Worm (Caenorhabditis elegans) whole organism, L4 larva: ENCODE results near the gene gst-42.

ENCODE experiments used
- D1046.2 ChIP-seq: fragments of 200-800 bp; sonication (Bioruptor generic); IDR thresholded peaks from 2 replicates; pipeline ENCODE4 v1.3.6; 2022; ENCODE audit warnings: missing genetic modification characterization, missing compliant biosample characterization
- F37D6.2 ChIP-seq: sonication (generic microtip); optimal IDR thresholded peaks from 2 replicates; lab custom pipeline; 2016; ENCODE audit warnings: mild to moderate bottlenecking, missing genetic modification characterization, missing compliant biosample characterization
- F44E2.7 ChIP-seq: fragments of 200-800 bp; sonication (Bioruptor generic); IDR thresholded peaks from 2 replicates; pipeline ENCODE4 v2.1.2; 2022; ENCODE audit warnings: missing genetic modification characterization, missing compliant biosample characterization
- F49E8.2 ChIP-seq: sonication (generic microtip); optimal IDR thresholded peaks from 2 replicates; lab custom pipeline; 2016; ENCODE audit warnings: missing compliant biosample characterization, mild to moderate bottlenecking, missing genetic modification characterization, borderline replicate concordance
- R02D3.7 ChIP-seq: fragments of 150-350 bp; sonication (generic microtip); optimal IDR thresholded peaks from 3 replicates; lab custom pipeline; 2014; ENCODE audit warnings: missing biosample characterization, missing genetic modification characterization
- Y75B8A.6 ChIP-seq: fragments of 200-800 bp; sonication (Bioruptor generic); IDR thresholded peaks from 2 replicates; pipeline ENCODE4 v1.3.6; 2022; ENCODE audit warnings: missing genetic modification reagents, missing genetic modification characterization, missing compliant biosample characterization
- ZK337.2 ChIP-seq: fragments of 200-800 bp; sonication (Bioruptor generic); IDR thresholded peaks from 2 replicates; pipeline ENCODE4 v1.3.6; 2022; ENCODE audit warnings: missing genetic modification reagents, missing genetic modification characterization, missing compliant biosample characterization
- ZK546.5 ChIP-seq, 2 experiments: sonication (generic microtip); optimal IDR thresholded peaks; 2 replicates each; lab custom pipeline; 2017; ENCODE audit warnings: missing biosample characterization in 2 of 2, missing genetic modification characterization in 2 of 2
- aha-1 ChIP-seq: fragments of 150-350 bp; peaks from one replicate; lab custom pipeline; 2014; ENCODE audit warnings: missing biosample characterization, missing genetic modification characterization
- arid-1 ChIP-seq: fragments of 200-800 bp; sonication (Bioruptor generic); conservative IDR thresholded peaks from 2 replicates; pipeline ENCODE4 v1.3.6; 2022; ENCODE audit warnings: missing genetic modification reagents, missing genetic modification characterization, missing compliant biosample characterization
- attf-4 ChIP-seq: sonication (generic microtip); optimal IDR thresholded peaks from 3 replicates; lab custom pipeline; 2017; ENCODE audit warnings: missing biosample characterization, missing genetic modification characterization
- ceh-20 ChIP-seq: fragments of 200-800 bp; sonication (Bioruptor generic); IDR thresholded peaks from 2 replicates; pipeline ENCODE4 v1.3.6; 2022; ENCODE audit warnings: missing genetic modification reagents, missing genetic modification characterization, missing compliant biosample characterization
- ceh-28 ChIP-seq: fragments of 150-350 bp; optimal IDR thresholded peaks from 2 replicates; lab custom pipeline; 2014; ENCODE audit warnings: missing biosample characterization, missing genetic modification reagents, missing genetic modification characterization
- ceh-44 ChIP-seq: fragments of 200-800 bp; sonication (Bioruptor generic); IDR thresholded peaks from 2 replicates; pipeline ENCODE4 v1.3.6; 2022; ENCODE audit warnings: missing genetic modification reagents, missing genetic modification characterization, missing compliant biosample characterization
- ceh-62 ChIP-seq: sonication (generic microtip); optimal IDR thresholded peaks from 2 replicates; lab custom pipeline; 2017; ENCODE audit warnings: missing biosample characterization, missing genetic modification characterization
- ces-1 ChIP-seq: fragments of 150-350 bp; sonication (generic microtip); optimal IDR thresholded peaks from 4 replicates; lab custom pipeline; 2014; ENCODE audit warnings: missing biosample characterization, missing genetic modification reagents, missing genetic modification characterization
- cey-2 ChIP-seq: sonication (generic microtip); optimal IDR thresholded peaks from 3 replicates; lab custom pipeline; 2017; ENCODE audit warnings: missing genetic modification characterization, mild to moderate bottlenecking, missing compliant biosample characterization, antibody characterized with exemption, borderline replicate concordance; ENCODE audit not compliant: insufficient read depth
- daf-16 ChIP-seq, 3 experiments: sonication (generic microtip); optimal IDR thresholded peaks; 2 replicates each; lab custom pipeline; 2016 to 2017; ENCODE audit warnings: missing genetic modification characterization in 3 of 3, missing genetic modification reagents in 3 of 3, mild to moderate bottlenecking in 2 of 3, missing compliant biosample characterization in 2 of 3, missing biosample characterization in 1 of 3, moderate library complexity in 1 of 3
- daf-19 ChIP-seq: fragments of 200-800 bp; sonication (Bioruptor generic); conservative IDR thresholded peaks from 2 replicates; pipeline ENCODE4 v1.3.6; 2022; ENCODE audit warnings: missing genetic modification characterization, missing compliant biosample characterization
- dmd-9 ChIP-seq: fragments of 200-800 bp; sonication (Bioruptor generic); IDR thresholded peaks from 2 replicates; pipeline ENCODE4 v1.3.6; 2022; ENCODE audit warnings: missing genetic modification reagents, missing genetic modification characterization, missing compliant biosample characterization
- dpl-1 ChIP-seq: fragments of 150-350 bp; optimal IDR thresholded peaks from 2 replicates; lab custom pipeline; 2014; ENCODE audit warnings: missing biosample characterization, missing genetic modification reagents, missing genetic modification characterization
- dve-1 ChIP-seq: sonication (generic microtip); optimal IDR thresholded peaks from 2 replicates; lab custom pipeline; 2017; ENCODE audit warnings: antibody characterized with exemption, mild to moderate bottlenecking, missing genetic modification characterization, missing compliant biosample characterization; ENCODE audit not compliant: insufficient read depth
- egl-43 ChIP-seq: fragments of 200-800 bp; sonication (Bioruptor generic); IDR thresholded peaks from 2 replicates; pipeline ENCODE4 v1.3.6; 2022; ENCODE audit warnings: missing genetic modification reagents, missing genetic modification characterization, missing compliant biosample characterization
- fos-1 ChIP-seq: fragments of 150-350 bp; optimal IDR thresholded peaks from 2 replicates; lab custom pipeline; 2014; ENCODE audit warnings: missing biosample characterization, missing genetic modification characterization
- gei-8 ChIP-seq: fragments of 200-800 bp; sonication (Bioruptor generic); optimal IDR thresholded peaks from 2 replicates; lab custom pipeline; 2018; ENCODE audit warnings: mild to moderate bottlenecking, missing genetic modification characterization, missing compliant biosample characterization
- hlh-11 ChIP-seq: fragments of 200-800 bp; sonication (Bioruptor generic); optimal IDR thresholded peaks from 2 replicates; lab custom pipeline; 2018; ENCODE audit warnings: mild to moderate bottlenecking, missing genetic modification characterization, missing compliant biosample characterization
- jun-1 ChIP-seq: fragments of 150-350 bp; optimal IDR thresholded peaks from 2 replicates; lab custom pipeline; 2014; ENCODE audit warnings: missing biosample characterization, missing genetic modification reagents, missing genetic modification characterization
- lin-13 ChIP-seq: fragments of 150-350 bp; optimal IDR thresholded peaks from 2 replicates; lab custom pipeline; 2014; ENCODE audit warnings: missing biosample characterization, missing genetic modification reagents, missing genetic modification characterization
- lin-15B ChIP-seq: fragments of 150-350 bp; sonication (generic microtip); optimal IDR thresholded peaks from 3 replicates; lab custom pipeline; 2014; ENCODE audit warnings: missing biosample characterization, missing genetic modification characterization
- lin-29 ChIP-seq: fragments of 200-800 bp; sonication (Bioruptor generic); IDR thresholded peaks from 2 replicates; pipeline ENCODE4 v1.3.6; 2022; ENCODE audit warnings: missing genetic modification reagents, missing genetic modification characterization, missing compliant biosample characterization
- lin-38 ChIP-seq: fragments of 200-800 bp; sonication (Bioruptor generic); IDR thresholded peaks from 2 replicates; pipeline ENCODE4 v1.3.6; 2022; ENCODE audit warnings: missing genetic modification reagents, missing genetic modification characterization, missing compliant biosample characterization
- lin-39 ChIP-seq: fragments of 150-350 bp; optimal IDR thresholded peaks from 2 replicates; lab custom pipeline; 2014; ENCODE audit warnings: missing biosample characterization, missing genetic modification reagents, missing genetic modification characterization
- lir-3 ChIP-seq: sonication (generic microtip); optimal IDR thresholded peaks from 2 replicates; lab custom pipeline; 2016; ENCODE audit warnings: mild to moderate bottlenecking, missing genetic modification characterization, missing compliant biosample characterization
- madf-5 ChIP-seq, 2 experiments: fragments of 200-800 bp; sonication (Bioruptor generic); IDR thresholded peaks; 2 replicates each; pipeline ENCODE4 v1.3.6; 2022; ENCODE audit warnings: missing compliant biosample characterization in 2 of 2, missing genetic modification characterization in 2 of 2
- mdl-1 ChIP-seq, 2 experiments: fragments of 150-350 bp in 1 of 2; sonication (generic microtip) in 1 of 2; optimal IDR thresholded peaks; 2 replicates each; lab custom pipeline; 2014 to 2017; ENCODE audit warnings: missing biosample characterization in 2 of 2, missing genetic modification characterization in 2 of 2
- mxl-2 ChIP-seq: fragments of 200-800 bp; sonication (Bioruptor generic); conservative IDR thresholded peaks from 2 replicates; pipeline ENCODE4 v1.3.6; 2022; ENCODE audit warnings: missing genetic modification reagents, missing genetic modification characterization, missing compliant biosample characterization
- mxl-3 ChIP-seq: fragments of 200-800 bp; sonication (Bioruptor generic); optimal IDR thresholded peaks from 2 replicates; lab custom pipeline; 2018; ENCODE audit warnings: mild to moderate bottlenecking, missing genetic modification characterization, missing compliant biosample characterization
- nhr-10 ChIP-seq: fragments of 150-350 bp; optimal IDR thresholded peaks from 2 replicates; lab custom pipeline; 2014; ENCODE audit warnings: missing biosample characterization, missing genetic modification characterization
- nhr-11 ChIP-seq: fragments of 150-350 bp; optimal IDR thresholded peaks from 2 replicates; lab custom pipeline; 2014; ENCODE audit warnings: missing biosample characterization, missing genetic modification characterization
- nhr-237 ChIP-seq: sonication (generic microtip); optimal IDR thresholded peaks from 2 replicates; lab custom pipeline; 2017; ENCODE audit warnings: missing biosample characterization, missing genetic modification characterization
- nhr-6 ChIP-seq: fragments of 150-350 bp; optimal IDR thresholded peaks from 2 replicates; lab custom pipeline; 2014; ENCODE audit warnings: missing biosample characterization, missing genetic modification characterization
- nhr-76 ChIP-seq: fragments of 150-350 bp; optimal IDR thresholded peaks from 2 replicates; lab custom pipeline; 2014; ENCODE audit warnings: missing biosample characterization, missing genetic modification characterization
- nhr-77 ChIP-seq: fragments of 150-350 bp; optimal IDR thresholded peaks from 2 replicates; lab custom pipeline; 2014; ENCODE audit warnings: missing biosample characterization, missing genetic modification characterization
- pqm-1 ChIP-seq: sonication (generic microtip); optimal IDR thresholded peaks from 2 replicates; lab custom pipeline; 2017; ENCODE audit warnings: missing biosample characterization, missing genetic modification characterization
- saeg-2 ChIP-seq: fragments of 200-800 bp; sonication (Bioruptor generic); IDR thresholded peaks from 2 replicates; pipeline ENCODE4 v1.3.6; 2022; ENCODE audit warnings: missing genetic modification reagents, missing genetic modification characterization, missing compliant biosample characterization
- set-16 ChIP-seq: fragments of 200-800 bp; sonication (Bioruptor generic); IDR thresholded peaks from 2 replicates; pipeline ENCODE4 v1.3.6; 2022; ENCODE audit warnings: missing genetic modification reagents, missing genetic modification characterization, missing compliant biosample characterization
- unc-130 ChIP-seq: sonication (generic microtip); optimal IDR thresholded peaks from 2 replicates; lab custom pipeline; 2016; ENCODE audit warnings: missing genetic modification reagents, missing genetic modification characterization, missing compliant biosample characterization
- unc-39 ChIP-seq: sonication (generic microtip); optimal IDR thresholded peaks from 2 replicates; lab custom pipeline; 2017; ENCODE audit warnings: missing biosample characterization, missing genetic modification characterization
- zag-1 ChIP-seq: fragments of 150-350 bp; optimal IDR thresholded peaks from 2 replicates; lab custom pipeline; 2014; ENCODE audit warnings: missing biosample characterization, missing genetic modification characterization
- zfp-2 ChIP-seq: sonication (generic microtip); optimal IDR thresholded peaks from 2 replicates; lab custom pipeline; 2016; ENCODE audit warnings: mild to moderate bottlenecking, missing genetic modification characterization, missing compliant biosample characterization
- zip-11 ChIP-seq: fragments of 200-800 bp; sonication (Bioruptor generic); IDR thresholded peaks from 2 replicates; pipeline ENCODE4 v1.3.6; 2022; ENCODE audit warnings: missing genetic modification characterization, missing compliant biosample characterization
- ztf-11 ChIP-seq: fragments of 150-350 bp; optimal IDR thresholded peaks from 2 replicates; lab custom pipeline; 2014; ENCODE audit warnings: missing biosample characterization, missing genetic modification characterization

The gst-42 gene

ce11 chrX:11757666-11758065, 29.9 kb upstream of the gst-42 start (continued):
- peak; percentile 68 for TF ChIP-seq lir-3
- peak; percentile 7 for TF ChIP-seq zfp-2
- peak; percentile 84 for TF ChIP-seq daf-19 (GFP tag; lab: Robert Waterston, UW)
- TF ChIP-seq pqm-1 (tag; lab: Kevin White, UChicago), result no peak
- no peak for TF ChIP-seq F49E8.2 (tag; lab: Kevin White, UChicago)
- peak; percentile 33 for TF ChIP-seq nhr-6
- no peak for TF ChIP-seq lin-39 (tag; lab: Kevin White, UChicago)
- no peak; the same call in none of the 2 replicates for TF ChIP-seq D1046.2 (GFP tag; lab: Robert Waterston, UW)
- no peak for TF ChIP-seq aha-1 (tag; lab: Kevin White, UChicago)
- no peak for TF ChIP-seq lin-15B (tag; lab: Kevin White, UChicago)
- TF ChIP-seq saeg-2 (GFP tag; lab: Robert Waterston, UW), result peak; percentile 67; the same call in 1 of the 2 replicates
- TF ChIP-seq dve-1 (tag; lab: Kevin White, UChicago), result no peak
- peak; percentile 52 for TF ChIP-seq unc-130 (GFP tag; lab: Kevin White, UChicago)
- peak; percentile 98 for TF ChIP-seq egl-43
- peak; percentile 42 for TF ChIP-seq nhr-11 (tag; lab: Kevin White, UChicago)
- TF ChIP-seq mdl-1 (tag; optimal IDR thresholded peaks at IDR 0.05; lab: Kevin White, UChicago), result peak; percentile 16 to 55
- TF ChIP-seq F37D6.2 (tag; lab: Kevin White, UChicago), result peak; percentile 51
- no peak for TF ChIP-seq nhr-76 (tag; lab: Kevin White, UChicago)
- 0 out of 2 replicates have a peak, but pooled peaks have one; percentile 60 for TF ChIP-seq F44E2.7
- peak; percentile 79 to 84; a peak in 2 of 4 replicates for TF ChIP-seq madf-5 (GFP tag; IDR thresholded peaks at IDR 0.05; lab: Robert Waterston, UW)
- peak; percentile 89 for TF ChIP-seq arid-1 (GFP tag; lab: Robert Waterston, UW)
- TF ChIP-seq fos-1 (tag; lab: Kevin White, UChicago), result no peak
- peak; percentile 28 to 90 for TF ChIP-seq daf-16 (GFP tag; optimal IDR thresholded peaks at IDR 0.05; lab: Kevin White, UChicago)
- TF ChIP-seq daf-16 (tag; optimal IDR thresholded peaks at IDR 0.05; lab: Kevin White, UChicago), result peak; percentile 72
- TF ChIP-seq nhr-10 (tag; lab: Kevin White, UChicago), result no peak
- TF ChIP-seq nhr-77, result no peak
- TF ChIP-seq mxl-3, result peak; percentile 60
- no peak for TF ChIP-seq attf-4 (tag; lab: Kevin White, UChicago)
- no peak; the same call in 1 of the 2 replicates for TF ChIP-seq mxl-2
- TF ChIP-seq dpl-1 (GFP tag; lab: Kevin White, UChicago), result peak; percentile 29
- no peak for TF ChIP-seq jun-1
- TF ChIP-seq ZK546.5 (tag; optimal IDR thresholded peaks at IDR 0.05; lab: Kevin White, UChicago), result no peak
- no peak for TF ChIP-seq lin-38 (GFP tag; lab: Robert Waterston, UW)
- TF ChIP-seq dmd-9 (GFP tag; lab: Robert Waterston, UW), result peak; percentile 83
- no peak for TF ChIP-seq ztf-11
- no peak for TF ChIP-seq hlh-11 (tag; lab: Kevin White, UChicago)
- TF ChIP-seq ZK337.2 (GFP tag; lab: Robert Waterston, UW), result peak; percentile 85
- TF ChIP-seq ceh-28 (tag; lab: Kevin White, UChicago), result no peak
- no peak for TF ChIP-seq Y75B8A.6 (GFP tag; lab: Robert Waterston, UW)
- TF ChIP-seq lin-13 (GFP tag; lab: Kevin White, UChicago), result no peak
- peak; percentile 88 for TF ChIP-seq ceh-20
- TF ChIP-seq zip-11 (GFP tag; lab: Robert Waterston, UW), result peak; percentile 79; the same call in 1 of the 2 replicates
- no peak for TF ChIP-seq R02D3.7 (tag; lab: Kevin White, UChicago)
- no peak for TF ChIP-seq unc-39 (tag; lab: Kevin White, UChicago)
- TF ChIP-seq ceh-44, result peak; percentile 88
- TF ChIP-seq lin-29, result peak; percentile 82
- TF ChIP-seq ces-1 (GFP tag; lab: Kevin White, UChicago), result peak; percentile 68
- no peak for TF ChIP-seq nhr-237 (tag; lab: Kevin White, UChicago)
- no peak for TF ChIP-seq set-16 (GFP tag; lab: Robert Waterston, UW)
- TF ChIP-seq ceh-62 (tag; lab: Kevin White, UChicago), result no peak
- TF ChIP-seq cey-2, result no peak
- peak; percentile 88 for TF ChIP-seq gei-8 (GFP tag; lab: Kevin White, UChicago)
- no peak for TF ChIP-seq zag-1 (tag; lab: Kevin White, UChicago)
